Fruit fly (Drosophila melanogaster) whole organism, embryonic: Measurements from ENCODE around the gene Neurochondrin.
A peak's percentile ranks its signal among the peaks of the same experiment; 100 is the strongest.

Experiments
- Ada2b ChIP-seq: fragments of 200-800 bp; sonication (Bioruptor generic); IDR thresholded peaks from 2 replicates; pipeline ENCODE4 v1.3.6; 2022; ENCODE audit warnings: missing biosample characterization, missing genetic modification characterization
- C15 ChIP-seq: fragments of 200-800 bp; sonication (Bioruptor generic); IDR thresholded peaks from 3 replicates; pipeline ENCODE4 v1.3.6; 2022; ENCODE audit warnings: missing biosample characterization, missing genetic modification characterization
- CG10209 ChIP-seq: fragments of 200-800 bp; sonication (Bioruptor generic); optimal IDR thresholded peaks from 3 replicates; lab custom pipeline; 2017; ENCODE audit warnings: missing biosample characterization, mild to moderate bottlenecking, missing genetic modification characterization, missing genetic modification reagents
- CG10431 ChIP-seq: fragments of 200-800 bp; sonication (Bioruptor generic); optimal IDR thresholded peaks from 3 replicates; lab custom pipeline; 2018; ENCODE audit warnings: missing biosample characterization, mild to moderate bottlenecking, missing genetic modification characterization
- CG10654 ChIP-seq: fragments of 200-800 bp; sonication (Bioruptor generic); optimal IDR thresholded peaks from 2 replicates; lab custom pipeline; 2016; ENCODE audit warnings: missing biosample characterization, missing genetic modification characterization
- CG12236 ChIP-seq: fragments of 200-800 bp; sonication (Bioruptor generic); optimal IDR thresholded peaks from 2 replicates; lab custom pipeline; 2016; ENCODE audit warnings: missing biosample characterization, missing genetic modification characterization
- CG12769 ChIP-seq: fragments of 200-800 bp; sonication (Bioruptor generic); optimal IDR thresholded peaks from 2 replicates; lab custom pipeline; 2019; ENCODE audit warnings: missing biosample characterization, mild to moderate bottlenecking, missing genetic modification characterization, moderate library complexity
- CG15011 ChIP-seq: fragments of 200-800 bp; sonication (Bioruptor generic); optimal IDR thresholded peaks from 3 replicates; lab custom pipeline; 2018; ENCODE audit warnings: missing biosample characterization, mild to moderate bottlenecking, missing genetic modification characterization
- CG15269 ChIP-seq: fragments of 200-800 bp; sonication (Bioruptor generic); optimal IDR thresholded peaks from 2 replicates; lab custom pipeline; 2018; ENCODE audit warnings: missing biosample characterization, mild to moderate bottlenecking, missing genetic modification characterization, moderate library complexity
- CG15696 ChIP-seq: fragments of 200-800 bp; sonication (Bioruptor generic); optimal IDR thresholded peaks from 2 replicates; lab custom pipeline; 2019; ENCODE audit warnings: missing biosample characterization, mild to moderate bottlenecking, missing genetic modification characterization, moderate library complexity
- CG16813 ChIP-seq: fragments of 200-800 bp; sonication (Bioruptor generic); IDR thresholded peaks from 3 replicates; pipeline ENCODE4 v1.3.6; 2022; ENCODE audit warnings: missing biosample characterization, missing genetic modification characterization; ENCODE audit not compliant: partially characterized antibody
- CG17186 ChIP-seq: fragments of 200-800 bp; sonication (Bioruptor generic); optimal IDR thresholded peaks from 3 replicates; lab custom pipeline; 2017; ENCODE audit warnings: missing biosample characterization, missing genetic modification reagents, missing genetic modification characterization
- CG18476 ChIP-seq: fragments of 200-800 bp; sonication (Bioruptor generic); optimal IDR thresholded peaks from 2 replicates; lab custom pipeline; 2016; ENCODE audit warnings: missing biosample characterization, mild to moderate bottlenecking, missing genetic modification characterization
- CG32772 ChIP-seq: fragments of 200-800 bp; sonication (Bioruptor generic); IDR thresholded peaks from 2 replicates; pipeline ENCODE4 v1.3.6; 2022; ENCODE audit warnings: missing biosample characterization, missing genetic modification characterization
- CG4328 ChIP-seq: fragments of 200-800 bp; sonication (Bioruptor generic); optimal IDR thresholded peaks from 3 replicates; lab custom pipeline; 2017; ENCODE audit warnings: missing biosample characterization, missing genetic modification reagents, missing genetic modification characterization
- CG6272 ChIP-seq: fragments of 200-800 bp; sonication (Bioruptor generic); IDR thresholded peaks from 2 replicates; pipeline ENCODE4 v1.3.6; 2022; ENCODE audit warnings: missing biosample characterization, missing genetic modification characterization
- CG6654 ChIP-seq: fragments of 200-800 bp; sonication (Bioruptor generic); optimal IDR thresholded peaks from 2 replicates; lab custom pipeline; 2017; ENCODE audit warnings: missing biosample characterization, mild to moderate bottlenecking, missing genetic modification characterization
- CG8089 ChIP-seq: fragments of 200-800 bp; sonication (Bioruptor generic); optimal IDR thresholded peaks from 3 replicates; lab custom pipeline; 2016; ENCODE audit warnings: missing biosample characterization, missing genetic modification characterization
- CG8290 ChIP-seq, 3 experiments: fragments of 200-800 bp; sonication (Bioruptor generic); optimal IDR thresholded peaks; 2 replicates each; lab custom pipeline; 2016 to 2019; ENCODE audit warnings: missing biosample characterization in 3 of 3, missing genetic modification characterization in 3 of 3, mild to moderate bottlenecking in 2 of 3, moderate library complexity in 1 of 3
- CG8944 ChIP-seq: fragments of 200-800 bp; sonication (Bioruptor generic); optimal IDR thresholded peaks from 3 replicates; lab custom pipeline; 2016; ENCODE audit warnings: missing biosample characterization, missing genetic modification characterization
- CG9876 ChIP-seq: fragments of 200-800 bp; sonication (Bioruptor generic); optimal IDR thresholded peaks from 2 replicates; lab custom pipeline; 2016; ENCODE audit warnings: missing biosample characterization, missing genetic modification characterization
- D ChIP-seq, 2 experiments: fragments of 200-800 bp in 1 of 2; fragments of >200 bp in 1 of 2; sonication (Bioruptor generic) in 1 of 2; optimal IDR thresholded peaks; 2 replicates in 1 of 2; 3 replicates in 1 of 2; lab custom pipeline; 2017; ENCODE audit warnings: mild to moderate bottlenecking in 1 of 2, missing biosample characterization in 1 of 2, missing genetic modification characterization in 1 of 2, missing genetic modification reagents in 1 of 2
- GATAe ChIP-seq: fragments of 200-800 bp; sonication (Bioruptor generic); conservative IDR thresholded peaks from 2 replicates; pipeline ENCODE4 v1.3.6; 2022; ENCODE audit warnings: missing biosample characterization, missing genetic modification characterization
- HLHmδ ChIP-seq: fragments of 200-800 bp; sonication (Bioruptor generic); optimal IDR thresholded peaks from 2 replicates; lab custom pipeline; 2018; ENCODE audit warnings: missing biosample characterization, mild to moderate bottlenecking, missing genetic modification characterization, moderate library complexity
- Hr39 ChIP-seq: fragments of >200 bp; optimal IDR thresholded peaks from 2 replicates; lab custom pipeline; 2017
- Hr78 ChIP-seq, 2 experiments: fragments of 200-800 bp in 1 of 2; fragments of >200 bp in 1 of 2; sonication (Bioruptor generic) in 1 of 2; optimal IDR thresholded peaks; 2 replicates each; lab custom pipeline; 2017 to 2019; ENCODE audit warnings: missing biosample characterization in 2 of 2, missing genetic modification characterization in 2 of 2, mild to moderate bottlenecking in 1 of 2, moderate library complexity in 1 of 2
- Lhr ChIP-seq: fragments of 200-800 bp; sonication (Bioruptor generic); optimal IDR thresholded peaks from 3 replicates; lab custom pipeline; 2017; ENCODE audit warnings: mild to moderate bottlenecking, missing biosample characterization, missing genetic modification reagents, missing genetic modification characterization
- Mrtf ChIP-seq: fragments of 200-800 bp; sonication (Bioruptor generic); IDR thresholded peaks from 3 replicates; pipeline ENCODE4 v1.3.6; 2022; ENCODE audit warnings: missing biosample characterization, missing genetic modification characterization
- Myb ChIP-seq: fragments of 200-800 bp; sonication (Bioruptor generic); optimal IDR thresholded peaks from 2 replicates; lab custom pipeline; 2016; ENCODE audit warnings: missing biosample characterization, missing genetic modification characterization
- NC2α ChIP-seq: fragments of 200-800 bp; sonication (Bioruptor generic); optimal IDR thresholded peaks from 2 replicates; lab custom pipeline; 2016; ENCODE audit warnings: missing biosample characterization, missing genetic modification characterization
- NFAT ChIP-seq: fragments of 200-800 bp; sonication (Bioruptor generic); IDR thresholded peaks from 2 replicates; pipeline ENCODE4 v1.3.6; 2022; ENCODE audit warnings: missing biosample characterization, missing genetic modification characterization
- Nf-YB ChIP-seq: fragments of 200-800 bp; sonication (Bioruptor generic); optimal IDR thresholded peaks from 3 replicates; lab custom pipeline; 2019; ENCODE audit warnings: missing biosample characterization, mild to moderate bottlenecking, missing genetic modification characterization, moderate library complexity
- Poxn ChIP-seq: fragments of 200-800 bp; sonication (Bioruptor generic); IDR thresholded peaks from 2 replicates; pipeline ENCODE4 v1.3.6; 2022; ENCODE audit warnings: missing biosample characterization, missing genetic modification characterization
- Side ChIP-seq: fragments of 200-800 bp; sonication (Bioruptor generic); optimal IDR thresholded peaks from 2 replicates; lab custom pipeline; 2016; ENCODE audit warnings: missing biosample characterization, missing genetic modification characterization
- dimm ChIP-seq: fragments of 200-800 bp; sonication (Bioruptor generic); IDR thresholded peaks from 2 replicates; pipeline ENCODE4 v1.3.6; 2022; ENCODE audit warnings: missing biosample characterization, missing genetic modification characterization
- dpn ChIP-seq, 2 experiments: fragments of 200-800 bp; sonication (Bioruptor generic); optimal IDR thresholded peaks; 3 replicates each; lab custom pipeline; 2016; ENCODE audit warnings: missing biosample characterization in 2 of 2, missing genetic modification characterization in 2 of 2
- fu2 ChIP-seq: fragments of 200-800 bp; sonication (Bioruptor generic); optimal IDR thresholded peaks from 2 replicates; lab custom pipeline; 2016; ENCODE audit warnings: missing biosample characterization, missing genetic modification characterization
- gro ChIP-seq: fragments of 200-800 bp; sonication (Bioruptor generic); optimal IDR thresholded peaks from 2 replicates; lab custom pipeline; 2016; ENCODE audit warnings: missing biosample characterization, missing genetic modification characterization
- lov ChIP-seq, 2 experiments: fragments of 200-800 bp in 1 of 2; fragments of >200 bp in 1 of 2; sonication (Bioruptor generic) in 1 of 2; IDR thresholded peaks in 1 of 2; optimal IDR thresholded peaks in 1 of 2; 2 replicates in 1 of 2; 3 replicates in 1 of 2; pipeline versions ENCODE4 v1.3.6 to Lab custom; 2017 to 2022; ENCODE audit warnings: missing biosample characterization in 1 of 2, missing genetic modification characterization in 1 of 2
- nom ChIP-seq: fragments of 200-800 bp; sonication (Bioruptor generic); optimal IDR thresholded peaks from 2 replicates; lab custom pipeline; 2017; ENCODE audit warnings: missing biosample characterization, missing genetic modification characterization, mild to moderate bottlenecking, moderate library complexity, missing genetic modification reagents
- org-1 ChIP-seq: fragments of 200-800 bp; sonication (Bioruptor generic); optimal IDR thresholded peaks from 2 replicates; lab custom pipeline; 2017; ENCODE audit warnings: missing biosample characterization, missing genetic modification characterization
- otp ChIP-seq: fragments of 200-800 bp; sonication (Bioruptor generic); IDR thresholded peaks from 3 replicates; pipeline ENCODE4, ENCODE4 v1.3.6; 2022; ENCODE audit warnings: missing biosample characterization, missing genetic modification characterization
- sna ChIP-seq: fragments of 200-800 bp; sonication (Bioruptor generic); IDR thresholded peaks from 2 replicates; pipeline ENCODE4 v1.3.6; 2022; ENCODE audit warnings: missing biosample characterization, missing genetic modification characterization; ENCODE audit not compliant: partially characterized antibody
- so ChIP-seq: fragments of 200-800 bp; sonication (Bioruptor generic); IDR thresholded peaks from 3 replicates; pipeline ENCODE4 v1.3.6; 2022; ENCODE audit warnings: missing biosample characterization, missing genetic modification characterization
- stc ChIP-seq: fragments of 200-800 bp; sonication (Bioruptor generic); IDR thresholded peaks from 2 replicates; pipeline ENCODE4 v1.3.6; 2022; ENCODE audit warnings: missing biosample characterization, missing genetic modification characterization
- unc-4 ChIP-seq: fragments of 200-800 bp; sonication (Bioruptor generic); IDR thresholded peaks from 2 replicates; pipeline ENCODE4 v1.3.6; 2022; ENCODE audit warnings: missing biosample characterization, missing genetic modification characterization; ENCODE audit not compliant: partially characterized antibody
- usp ChIP-seq: fragments of >200 bp; optimal IDR thresholded peaks from 2 replicates; lab custom pipeline; 2017; ENCODE audit warnings: missing biosample characterization, missing genetic modification characterization
- vnd ChIP-seq: fragments of 200-800 bp; sonication (Bioruptor generic); IDR thresholded peaks from 3 replicates; pipeline ENCODE4 v1.3.6; 2022; ENCODE audit warnings: missing biosample characterization, missing genetic modification characterization; ENCODE audit not compliant: partially characterized antibody
- wor ChIP-seq: fragments of 200-800 bp; sonication (Bioruptor generic); IDR thresholded peaks from 2 replicates; pipeline ENCODE4 v1.3.6; 2022; ENCODE audit warnings: missing biosample characterization, missing genetic modification characterization
- zen ChIP-seq: fragments of 200-800 bp; sonication (Bioruptor generic); optimal IDR thresholded peaks from 3 replicates; lab custom pipeline; 2018; ENCODE audit warnings: missing biosample characterization, mild to moderate bottlenecking, missing genetic modification characterization, moderate library complexity

Gene Neurochondrin

DNA sequence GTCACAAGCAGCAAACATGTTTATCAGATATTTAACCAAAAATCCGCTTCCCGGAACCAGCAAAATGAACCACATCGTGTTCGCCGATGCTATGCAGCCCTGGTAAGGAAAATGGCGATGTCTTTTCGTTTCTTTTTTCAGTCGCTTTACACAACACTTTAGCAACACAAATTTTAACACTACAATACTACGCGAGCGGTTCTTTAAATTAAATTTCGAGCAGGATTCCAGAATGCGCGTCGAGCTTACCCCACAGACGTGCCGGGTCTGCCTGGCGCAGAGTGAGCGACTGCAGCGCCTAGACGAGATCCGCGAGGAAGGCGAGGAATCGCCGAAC lies 11.2 kb upstream of the Neurochondrin start, which contains the start of gene Zif (continued):
- TF ChIP-seq Ada2b (GFP tag; lab: Robert Waterston, UW) (no peak), CG15696 (tag; lab: Kevin White, UChicago) (no peak), CG10209 (peak; percentile 19), CG6654 (GFP tag; lab: Kevin White, UChicago) (no peak), CG12769 (no peak), CG9876 (GFP tag; lab: Kevin White, UChicago) (peak; percentile 4), CG6272 (peak; percentile 31; the same call in 1 of the 2 replicates), Hr39 (no peak), CG18476 (GFP tag; lab: Kevin White, UChicago) (no peak), CG8290 (GFP tag; optimal IDR thresholded peaks at IDR 0.05; lab: Kevin White, UChicago) (no peak), CG8290 (tag; optimal IDR thresholded peaks at IDR 0.05; lab: Kevin White, UChicago) (no peak), CG8089 (peak; percentile 10), GATAe (GFP tag; lab: Robert Waterston, UW) (no peak), D (optimal IDR thresholded peaks at IDR 0.05; lab: Kevin White, UChicago) (no peak), D (GFP tag; optimal IDR thresholded peaks at IDR 0.05; lab: Kevin White, UChicago) (no peak), Poxn (GFP tag; lab: Robert Waterston, UW) (no peak), zen (tag; lab: Kevin White, UChicago) (no peak), CG15269 (tag; lab: Kevin White, UChicago) (no peak), nom (GFP tag; lab: Kevin White, UChicago) (no peak), Mrtf (GFP tag; lab: Robert Waterston, UW) (0 out of 3 replicates have a peak, but pooled peaks have one; percentile 31), CG10654 (GFP tag; lab: Kevin White, UChicago) (peak; percentile 3), Nf-YB (GFP tag; lab: Kevin White, UChicago) (no peak), otp (no peak), fu2 (peak; percentile 69), dpn (GFP tag; optimal IDR thresholded peaks at IDR 0.05; lab: Kevin White, UChicago) (peak; percentile 39 to 44), Lhr (GFP tag; lab: Kevin White, UChicago) (no peak), sna (GFP tag; lab: Robert Waterston, UW) (no peak), Myb (peak; percentile 69), org-1 (no peak), usp (no peak), NFAT (peak; percentile 72), so (GFP tag; lab: Robert Waterston, UW) (no peak), C15 (GFP tag; lab: Robert Waterston, UW) (no peak), CG12236 (GFP tag; lab: Kevin White, UChicago) (no peak), Side (GFP tag; lab: Kevin White, UChicago) (peak; percentile 37), NC2α (GFP tag; lab: Kevin White, UChicago) (no peak), Hr78 (GFP tag; optimal IDR thresholded peaks at IDR 0.05; lab: Kevin White, UChicago) (no peak), CG17186 (GFP tag; lab: Kevin White, UChicago) (peak; percentile 34), CG10431 (GFP tag; lab: Kevin White, UChicago) (no peak), vnd (GFP tag; lab: Robert Waterston, UW) (no peak), HLHmδ (GFP tag; lab: Kevin White, UChicago) (no peak), CG32772 (GFP tag; lab: Robert Waterston, UW) (peak; percentile 21; the same call in 1 of the 2 replicates), CG4328 (GFP tag; lab: Kevin White, UChicago) (no peak), CG16813 (GFP tag; lab: Robert Waterston, UW) (no peak), dimm (GFP tag; lab: Robert Waterston, UW) (no peak), stc (GFP tag; lab: Robert Waterston, UW) (no peak), lov (optimal IDR thresholded peaks at IDR 0.05; lab: Kevin White, UChicago) (no peak), lov (GFP tag; IDR thresholded peaks at IDR 0.05; lab: Robert Waterston, UW) (no peak), wor (GFP tag; lab: Robert Waterston, UW) (no peak), CG15011 (no peak), unc-4 (no peak), CG8944 (GFP tag; lab: Kevin White, UChicago) (peak; percentile 71), gro (GFP tag; lab: Kevin White, UChicago) (peak; percentile 28)
